Worm (Caenorhabditis elegans) whole organism, L3 larva: ENCODE data around the gene srd-44.

Experiments used
- R02D3.7 ChIP-seq: fragments of 150-350 bp; optimal IDR thresholded peaks from 2 replicates; lab custom pipeline; 2014; ENCODE audit warnings: missing biosample characterization, missing genetic modification characterization
- ama-1 ChIP-seq: fragments of 150-350 bp; optimal IDR thresholded peaks from 2 replicates; lab custom pipeline; 2018
- ceh-82 ChIP-seq: fragments of 150-350 bp; optimal IDR thresholded peaks from 2 replicates; lab custom pipeline; 2014; ENCODE audit warnings: missing biosample characterization, missing genetic modification characterization
- ceh-9 ChIP-seq: sonication (generic microtip); optimal IDR thresholded peaks from 2 replicates; lab custom pipeline; 2018; ENCODE audit warnings: missing biosample characterization, missing genetic modification characterization
- egl-27 ChIP-seq: sonication (generic microtip); optimal IDR thresholded peaks from 4 replicates; lab custom pipeline; 2017; ENCODE audit warnings: missing biosample characterization, missing genetic modification reagents, missing genetic modification characterization
- elt-3 ChIP-seq, 3 experiments: fragments of 150-350 bp in 1 of 3; sonication (generic microtip) in 2 of 3; optimal IDR thresholded peaks; 2 replicates in 2 of 3; 4 replicates in 1 of 3; lab custom pipeline; 2014 to 2017; ENCODE audit warnings: missing biosample characterization in 3 of 3, missing genetic modification characterization in 3 of 3
- fos-1 ChIP-seq: fragments of 150-350 bp; optimal IDR thresholded peaks from 2 replicates; lab custom pipeline; 2014; ENCODE audit warnings: missing biosample characterization, missing genetic modification characterization
- lin-39 ChIP-seq: fragments of 150-350 bp; optimal IDR thresholded peaks from 2 replicates; lab custom pipeline; 2018; ENCODE audit warnings: missing biosample characterization, missing genetic modification reagents, missing genetic modification characterization
- nhr-237 ChIP-seq: fragments of 150-350 bp; optimal IDR thresholded peaks from 2 replicates; lab custom pipeline; 2014; ENCODE audit warnings: missing biosample characterization, missing genetic modification characterization
- nhr-77 ChIP-seq: fragments of 150-350 bp; optimal IDR thresholded peaks from 2 replicates; lab custom pipeline; 2014; ENCODE audit warnings: missing biosample characterization, missing genetic modification characterization
- snpc-4 ChIP-seq: fragments of 150-350 bp; optimal IDR thresholded peaks from 2 replicates; lab custom pipeline; 2014; ENCODE audit warnings: missing biosample characterization, missing genetic modification characterization

ce11 chrX:12358957-12359356 lies 20.7 kb downstream of the srd-44 start, which contains the start of gene nspc-14:
- no peak for TF ChIP-seq ceh-9 (tag; lab: Kevin White, UChicago)
- no peak for TF ChIP-seq egl-27
- no peak for TF ChIP-seq snpc-4
- no peak for TF ChIP-seq ama-1
- no peak for TF ChIP-seq fos-1 (tag; lab: Kevin White, UChicago)
- no peak for TF ChIP-seq lin-39 (tag; lab: Kevin White, UChicago)
- TF ChIP-seq R02D3.7 (tag; lab: Kevin White, UChicago): no peak
- TF ChIP-seq nhr-77: no peak
- no peak for TF ChIP-seq elt-3 (tag; optimal IDR thresholded peaks at IDR 0.05; lab: Kevin White, UChicago)
- TF ChIP-seq ceh-82 (tag; lab: Kevin White, UChicago): no peak
- no peak for TF ChIP-seq nhr-237 (tag; lab: Kevin White, UChicago)
